Fruit fly (Drosophila melanogaster): ENCODE results near the gene CG13255.
A peak's percentile ranks its signal among the peaks of the same experiment; 100 is the strongest.

The CG13255 gene

DNA sequence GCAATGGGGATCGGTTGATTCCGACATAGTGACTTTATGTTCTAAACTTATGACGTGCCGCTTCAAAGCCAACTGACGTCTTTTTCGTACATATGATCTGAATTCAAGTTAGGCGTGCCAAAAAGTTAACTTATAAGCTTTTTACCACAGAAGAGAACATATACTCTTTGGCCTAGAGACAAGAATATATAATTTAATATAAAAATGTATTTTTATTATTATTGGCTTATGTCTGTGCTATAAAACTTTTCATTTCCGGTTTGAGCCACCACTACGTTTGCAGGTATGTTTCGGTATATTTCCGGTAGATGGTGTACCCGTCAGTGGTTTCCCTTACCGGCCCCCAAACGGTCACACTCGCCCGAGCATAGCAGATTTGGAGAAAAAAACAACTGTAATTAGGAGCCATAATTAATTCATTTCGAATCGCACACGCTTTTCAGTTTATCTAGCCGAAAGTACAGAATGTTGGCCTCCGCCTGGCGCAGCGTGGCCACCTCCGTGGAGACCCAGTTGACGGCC, 38.9 kb upstream of the CG13255 start, which contains the start of the genes CG3698 and tzn:
Gene CG3698 (minus strand): TSS at position 51 of the 522 bp plus-strand sequence.
Gene tzn (plus strand): TSS at position 321 of the 522 bp plus-strand sequence.
- TF ChIP-seq rn (GFP tag; IDR thresholded peaks at IDR 0.05) (peak; percentile 76), EcR (GFP tag; optimal IDR thresholded peaks at IDR 0.05) (no peak), CG15710 (tag; optimal IDR thresholded peaks at IDR 0.05) (peak; percentile 72), Ets98B (GFP tag; IDR thresholded peaks at IDR 0.05) (peak; percentile 52; the same call in 1 of the 2 replicates), CG9948 (tag; optimal IDR thresholded peaks at IDR 0.05) (no peak), D1 (tag; optimal IDR thresholded peaks at IDR 0.05) (no peak), CG17806 (tag; optimal IDR thresholded peaks at IDR 0.05) (no peak), CG13204 (GFP tag; optimal IDR thresholded peaks at IDR 0.05) (no peak), Pif1B (GFP tag; optimal IDR thresholded peaks at IDR 0.05) (no peak), gl (tag; optimal IDR thresholded peaks at IDR 0.05) (peak; percentile 48), Snoo (tag; optimal IDR thresholded peaks at IDR 0.05) (peak; percentile 93), CG34367 (tag; optimal IDR thresholded peaks at IDR 0.05) (peak; percentile 82), CG32121 (GFP tag; IDR thresholded peaks at IDR 0.05) (peak; percentile 59; the same call in 1 of the 2 replicates), CG4496 (GFP tag; IDR thresholded peaks at IDR 0.05) (peak; percentile 89)

DNA sequence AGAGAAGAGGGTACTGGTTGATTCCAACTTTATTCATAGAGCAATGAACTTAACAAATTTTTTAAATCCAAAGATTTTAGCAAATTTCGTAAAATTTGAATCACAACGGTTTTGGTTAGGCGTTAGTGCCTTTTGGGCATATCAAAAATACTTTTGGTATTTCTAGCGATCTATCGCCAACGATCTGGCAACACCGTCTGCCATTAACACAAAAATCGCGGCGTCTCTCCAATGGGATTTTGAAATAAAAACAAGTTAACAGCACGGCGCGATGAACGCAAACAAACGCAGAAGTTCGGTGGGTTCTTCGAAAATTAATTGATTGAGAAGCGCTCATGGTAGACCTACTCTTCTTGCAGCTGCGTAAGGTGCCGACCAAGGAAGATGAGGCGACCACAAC, 37.1 kb upstream of the CG13255 start, which contains the start of gene Spc105R:
Gene Spc105R (plus strand): TSS at position 203 of the 400 bp plus-strand sequence.
- TF ChIP-seq Ets98B (GFP tag; IDR thresholded peaks at IDR 0.05) (no peak), gl (tag; optimal IDR thresholded peaks at IDR 0.05) (no peak), CG10348 (GFP tag; IDR thresholded peaks at IDR 0.05) (no peak), rn (GFP tag; IDR thresholded peaks at IDR 0.05) (no peak), CG14655 (GFP tag; optimal IDR thresholded peaks at IDR 0.05) (no peak), CG8159 (tag; optimal IDR thresholded peaks at IDR 0.05) (no peak), CG9948 (tag; optimal IDR thresholded peaks at IDR 0.05) (no peak), fd96Ca (GFP tag; IDR thresholded peaks at IDR 0.05) (no peak), CG8301 (tag; optimal IDR thresholded peaks at IDR 0.05) (no peak), CG32121 (GFP tag; IDR thresholded peaks at IDR 0.05) (no peak), EcR (GFP tag; optimal IDR thresholded peaks at IDR 0.05) (no peak), D1 (tag; optimal IDR thresholded peaks at IDR 0.05) (no peak), Pif1A (GFP tag; optimal IDR thresholded peaks at IDR 0.05) (no peak), Pif1B (GFP tag; optimal IDR thresholded peaks at IDR 0.05) (no peak), Snoo (tag; optimal IDR thresholded peaks at IDR 0.05) (no peak), CG15710 (tag; optimal IDR thresholded peaks at IDR 0.05) (no peak)

DNA sequence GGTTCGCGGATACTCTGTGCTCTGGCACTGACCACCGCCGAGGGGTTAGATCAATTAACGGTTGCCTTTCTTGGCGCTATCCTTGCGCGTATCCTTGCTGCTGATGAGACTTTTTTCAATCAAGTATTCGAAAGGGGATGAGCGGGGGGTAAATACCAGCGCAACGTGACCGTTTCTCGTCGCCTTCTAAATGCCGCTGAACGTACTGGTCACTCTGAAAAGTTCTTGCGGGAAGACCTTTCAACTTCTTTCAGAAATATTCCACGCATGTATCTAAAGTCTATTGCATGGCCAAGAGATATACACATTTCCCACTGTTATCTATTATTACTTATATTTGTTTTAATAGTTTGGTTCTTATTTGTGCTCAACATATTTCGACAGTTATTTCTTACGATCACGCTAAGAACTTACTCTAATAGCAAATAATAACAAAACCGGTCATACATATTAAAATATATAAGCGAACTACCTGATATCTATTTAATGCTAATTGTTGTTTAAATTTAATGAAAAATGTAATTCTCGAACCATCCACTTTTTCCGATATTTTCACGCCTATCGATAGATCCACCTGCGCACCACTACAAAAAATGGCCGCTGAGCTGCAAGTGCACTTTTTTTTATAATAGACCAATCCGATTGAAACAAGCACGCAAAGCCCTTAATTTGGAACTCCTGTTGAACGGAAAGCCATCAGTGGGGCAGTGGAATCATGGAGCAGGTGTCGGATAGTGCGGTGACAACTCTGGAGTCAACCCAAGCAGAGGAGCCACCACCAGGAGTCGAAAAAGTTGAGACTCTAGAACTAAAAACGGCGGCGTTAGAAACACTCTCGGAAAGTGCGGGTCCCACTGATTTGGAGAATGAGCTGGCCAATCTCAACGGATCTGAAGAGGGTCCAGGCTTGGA, 27.9 kb upstream of the CG13255 start, which contains the start of the genes CG3634 and HIPP1:
Gene CG3634 (minus strand): TSS at position 185 of the 912 bp plus-strand sequence.
Gene HIPP1 (plus strand): TSS at position 582 of the 912 bp plus-strand sequence.
- no peak for TF ChIP-seq CG15710 (tag; optimal IDR thresholded peaks at IDR 0.05)
- 0 out of 3 replicates have a peak, but pooled peaks have one; percentile 25 for TF ChIP-seq CG4496 (GFP tag; IDR thresholded peaks at IDR 0.05)

DNA sequence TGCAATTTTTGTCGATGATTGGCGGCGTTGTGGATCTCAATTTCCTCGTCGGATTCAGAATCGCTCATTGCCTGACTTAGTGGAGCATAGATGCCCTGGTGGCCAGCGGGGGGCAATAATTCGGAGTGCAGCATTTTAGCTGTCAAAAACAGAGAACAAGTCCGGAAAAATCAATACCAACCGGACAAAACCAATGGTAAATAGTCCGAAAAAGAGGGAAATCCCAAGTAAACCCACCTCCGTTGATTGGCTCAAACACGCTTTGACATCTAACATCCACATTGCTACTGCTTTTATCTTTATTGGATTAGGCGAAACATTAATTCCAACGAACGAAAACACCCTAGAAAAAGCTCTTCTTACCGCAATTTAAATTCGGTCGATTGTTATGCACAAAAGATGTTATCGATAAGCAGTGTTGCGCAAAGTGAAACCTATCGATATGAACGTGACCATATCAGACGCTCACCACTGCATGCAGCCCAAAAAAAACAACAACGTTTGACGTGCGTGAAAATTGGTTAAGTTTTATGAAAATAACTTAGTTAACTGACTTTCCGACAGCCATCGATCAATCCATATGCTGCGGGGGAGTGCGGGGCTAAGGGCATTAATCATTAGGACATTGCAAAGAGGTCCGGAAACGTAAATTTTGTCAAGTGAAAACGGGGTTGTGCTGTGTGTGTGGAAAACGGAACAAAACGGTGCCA, 21.5 kb upstream of the CG13255 start, which contains the start of the genes CG3618 and Pka-R1:
Gene CG3618 (minus strand): TSS at position 410 of the 710 bp plus-strand sequence.
Gene Pka-R1 (plus strand): TSS at position 453 of the 710 bp plus-strand sequence.
- no peak for TF ChIP-seq CG34367 (tag; optimal IDR thresholded peaks at IDR 0.05)
- no peak for TF ChIP-seq rn (GFP tag; IDR thresholded peaks at IDR 0.05)
- TF ChIP-seq D1 (tag; optimal IDR thresholded peaks at IDR 0.05), result no peak
- no peak for TF ChIP-seq CG9948 (tag; optimal IDR thresholded peaks at IDR 0.05)
- no peak for TF ChIP-seq CG17806 (tag; optimal IDR thresholded peaks at IDR 0.05)
- no peak for TF ChIP-seq Pif1B (GFP tag; optimal IDR thresholded peaks at IDR 0.05)
- TF ChIP-seq CG8301 (tag; optimal IDR thresholded peaks at IDR 0.05), result no peak
- TF ChIP-seq CG8159 (tag; optimal IDR thresholded peaks at IDR 0.05), result no peak
- no peak for TF ChIP-seq Ets98B (GFP tag; IDR thresholded peaks at IDR 0.05)
- TF ChIP-seq CG32121 (GFP tag; IDR thresholded peaks at IDR 0.05), result no peak
- TF ChIP-seq CG15710 (tag; optimal IDR thresholded peaks at IDR 0.05), result no peak
- no peak for TF ChIP-seq CG14655 (GFP tag; optimal IDR thresholded peaks at IDR 0.05)
- no peak for TF ChIP-seq EcR (GFP tag; optimal IDR thresholded peaks at IDR 0.05)

DNA sequence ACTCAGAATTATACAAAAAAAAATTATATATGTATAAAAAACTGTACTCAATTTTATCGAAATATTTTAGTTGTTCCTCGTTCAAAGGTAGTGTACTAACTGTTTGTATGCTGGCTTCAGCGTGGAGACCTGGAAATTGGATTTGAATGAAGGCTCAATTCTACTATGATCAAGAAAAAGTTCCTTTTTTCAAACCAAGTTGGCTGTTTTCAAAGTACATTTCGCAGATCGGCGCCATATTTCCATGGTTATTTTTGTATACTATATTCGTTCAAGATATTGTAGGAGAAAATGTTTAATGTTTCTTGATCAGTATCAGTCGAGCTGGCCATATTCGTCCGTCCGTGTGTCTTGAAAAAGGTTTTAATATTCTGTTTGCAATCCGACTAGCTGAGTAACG, 19.4 kb upstream of the CG13255 start, which contains the start of gene Mst77F:
Gene Mst77F (minus strand): TSS at position 101 of the 400 bp plus-strand sequence.
- TF ChIP-seq CG4496 (GFP tag; IDR thresholded peaks at IDR 0.05) (no peak), Pif1A (GFP tag; optimal IDR thresholded peaks at IDR 0.05) (no peak), CG9948 (tag; optimal IDR thresholded peaks at IDR 0.05) (no peak), CG12605 (GFP tag; IDR thresholded peaks at IDR 0.05) (no peak), CG14655 (GFP tag; optimal IDR thresholded peaks at IDR 0.05) (no peak), EcR (GFP tag; optimal IDR thresholded peaks at IDR 0.05) (no peak), fd96Ca (GFP tag; IDR thresholded peaks at IDR 0.05) (no peak), gl (tag; optimal IDR thresholded peaks at IDR 0.05) (no peak), CG10348 (GFP tag; IDR thresholded peaks at IDR 0.05) (no peak), Ets98B (GFP tag; IDR thresholded peaks at IDR 0.05) (no peak), CG17806 (tag; optimal IDR thresholded peaks at IDR 0.05) (no peak), CG13204 (GFP tag; optimal IDR thresholded peaks at IDR 0.05) (no peak), CG8159 (tag; optimal IDR thresholded peaks at IDR 0.05) (no peak), rn (GFP tag; IDR thresholded peaks at IDR 0.05) (no peak), CG32121 (GFP tag; IDR thresholded peaks at IDR 0.05) (no peak)

All from whole organism, pupa.